Worm (Caenorhabditis elegans) whole organism, early embryonic: ENCODE results near the gene nlp-35.

Experiments used
- B0310.2 ChIP-seq: sonication (generic microtip); optimal IDR thresholded peaks from 2 replicates; lab custom pipeline; 2016; ENCODE audit warnings: mild to moderate bottlenecking, missing genetic modification characterization, missing compliant biosample characterization
- aly-1 ChIP-seq: sonication (generic microtip); optimal IDR thresholded peaks from 2 replicates; lab custom pipeline; 2016; ENCODE audit warnings: missing genetic modification characterization, missing compliant biosample characterization
- ama-1 ChIP-seq: fragments of 150-350 bp; optimal IDR thresholded peaks from 2 replicates; lab custom pipeline; 2014
- ceh-13 ChIP-seq: fragments of 200-800 bp; sonication (Bioruptor generic); optimal IDR thresholded peaks from 2 replicates; lab custom pipeline; 2018; ENCODE audit warnings: mild to moderate bottlenecking, missing genetic modification characterization, missing compliant biosample characterization
- ceh-36 ChIP-seq: sonication (generic microtip); optimal IDR thresholded peaks from 2 replicates; lab custom pipeline; 2016; ENCODE audit warnings: missing genetic modification characterization, inconsistent platforms, missing compliant biosample characterization
- ets-7 ChIP-seq: sonication (generic microtip); optimal IDR thresholded peaks from 2 replicates; lab custom pipeline; 2016; ENCODE audit warnings: missing genotype, missing genetic modification characterization, missing compliant biosample characterization
- flt-1 ChIP-seq: fragments of 200-800 bp; sonication (Bioruptor generic); IDR thresholded peaks from 2 replicates; pipeline ENCODE4 v1.3.6; 2022; ENCODE audit warnings: missing genetic modification characterization, missing compliant biosample characterization
- hmg-4 ChIP-seq: fragments of 200-800 bp; sonication (Bioruptor generic); optimal IDR thresholded peaks from 2 replicates; lab custom pipeline; 2018; ENCODE audit warnings: mild to moderate bottlenecking, missing genetic modification characterization, missing compliant biosample characterization
- hnd-1 ChIP-seq: sonication (generic microtip); optimal IDR thresholded peaks from 2 replicates; lab custom pipeline; 2016; ENCODE audit warnings: missing genetic modification characterization, missing compliant biosample characterization
- scrt-1 ChIP-seq: fragments of 200-800 bp; sonication (Bioruptor generic); IDR thresholded peaks from 2 replicates; pipeline ENCODE4 v1.3.6; 2022; ENCODE audit warnings: missing genetic modification characterization, missing compliant biosample characterization
- sea-1 ChIP-seq: fragments of 200-800 bp; sonication (Bioruptor generic); conservative IDR thresholded peaks from 2 replicates; pipeline ENCODE4 v1.3.6; 2022; ENCODE audit warnings: missing genetic modification characterization, missing compliant biosample characterization
- tbx-11 ChIP-seq: fragments of 200-800 bp; sonication (Bioruptor generic); IDR thresholded peaks from 2 replicates; pipeline ENCODE4 v1.3.6; 2022; ENCODE audit warnings: missing genetic modification characterization, missing compliant biosample characterization
- tbx-37 ChIP-seq: fragments of 200-800 bp; sonication (Bioruptor generic); conservative IDR thresholded peaks from 2 replicates; pipeline ENCODE4 v1.3.6; 2022; ENCODE audit warnings: missing genetic modification reagents, missing genetic modification characterization, missing compliant biosample characterization
- tra-4 ChIP-seq: sonication (generic microtip); optimal IDR thresholded peaks from 2 replicates; lab custom pipeline; 2017; ENCODE audit warnings: missing genetic modification characterization, missing compliant biosample characterization

DNA sequence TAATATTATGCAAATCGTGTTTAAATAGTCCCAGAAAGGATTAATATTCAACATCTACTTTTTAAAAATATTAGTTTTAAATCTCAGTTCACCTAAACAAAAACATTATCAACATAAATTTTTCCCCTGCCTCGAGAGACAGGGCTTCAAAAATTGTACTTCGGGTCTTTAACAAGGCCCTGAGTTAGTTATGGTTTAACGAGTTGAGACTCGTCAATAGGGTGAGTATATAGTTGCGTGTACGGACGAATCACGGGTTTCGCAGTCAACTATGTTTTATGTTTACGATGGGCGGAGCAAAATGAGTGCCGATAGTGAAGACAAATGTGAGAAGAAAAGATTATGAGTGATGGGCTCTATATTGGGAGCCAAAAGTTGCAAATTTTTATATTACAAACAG, 7.1 kb downstream of the nlp-35 start:
- TF ChIP-seq ama-1 (lab: Kevin White, UChicago) (no peak), ets-7 (tag; lab: Kevin White, UChicago) (no peak), hnd-1 (tag; lab: Kevin White, UChicago) (no peak), scrt-1 (GFP tag; lab: Robert Waterston, UW) (no peak), sea-1 (GFP tag; lab: Robert Waterston, UW) (no peak), B0310.2 (no peak), tra-4 (no peak), ceh-36 (no peak), hmg-4 (GFP tag; lab: Kevin White, UChicago) (no peak), tbx-37 (GFP tag; lab: Robert Waterston, UW) (no peak), aly-1 (tag; lab: Kevin White, UChicago) (no peak), flt-1 (GFP tag; lab: Robert Waterston, UW) (no peak), tbx-11 (GFP tag; lab: Robert Waterston, UW) (no peak), ceh-13 (no peak)
